Worm (Caenorhabditis elegans) whole organism, late embryonic: Measurements from ENCODE around the gene cex-1.

Experiments used
- ahr-1 ChIP-seq: sonication (generic microtip); optimal IDR thresholded peaks from 2 replicates; lab custom pipeline; 2016; ENCODE audit warnings: missing genetic modification characterization, missing compliant biosample characterization
- rnt-1 ChIP-seq: sonication (generic microtip); optimal IDR thresholded peaks from 2 replicates; lab custom pipeline; 2016; ENCODE audit warnings: missing genetic modification characterization, missing compliant biosample characterization
- tbx-7 ChIP-seq: sonication (generic microtip); optimal IDR thresholded peaks from 2 replicates; lab custom pipeline; 2016; ENCODE audit warnings: missing genotype, missing genetic modification characterization, missing compliant biosample characterization

DNA sequence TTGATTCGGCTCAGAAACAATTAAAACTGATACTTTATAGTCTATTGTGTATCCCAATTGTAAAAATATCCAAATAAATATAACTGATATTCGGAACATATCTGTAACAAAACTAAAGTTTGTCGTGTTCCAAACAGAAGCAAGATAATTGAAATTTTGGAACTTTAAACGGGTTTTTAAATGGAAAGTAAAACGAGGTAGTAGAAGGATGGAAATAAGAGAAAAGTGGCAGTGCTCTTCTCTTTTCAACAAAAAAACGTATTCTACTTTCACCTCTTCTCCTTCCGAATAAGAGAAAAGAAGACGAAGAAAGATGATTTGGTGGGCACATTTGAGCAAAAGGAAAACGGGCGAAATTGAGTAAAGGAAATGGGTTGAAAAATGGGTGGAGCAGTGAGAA lies 975 bp upstream of the cex-1 start, which contains the start of gene nmr-1:
- TF ChIP-seq ahr-1 (tag; lab: Kevin White, UChicago) (no peak), tbx-7 (tag; lab: Kevin White, UChicago) (no peak), rnt-1 (tag; lab: Kevin White, UChicago) (no peak)
